Worm (Caenorhabditis elegans): ENCODE results near the gene degl-1.
A peak's percentile ranks its signal among the peaks of the same experiment; 100 is the strongest.

The degl-1 gene

ce11 chrIV:14795918-14796488 is 24.8 kb upstream of the degl-1 start, which contains the start of gene coq-3:
Gene coq-3, minus strand, starts transcription at chrIV:14796324.
- TF ChIP-seq hnd-1 (tag; optimal IDR thresholded peaks at IDR 0.05) (no peak), hmg-4 (GFP tag; optimal IDR thresholded peaks at IDR 0.05) (no peak), tbx-37 (GFP tag; conservative IDR thresholded peaks at IDR 0.05) (no peak), ama-1 (optimal IDR thresholded peaks at IDR 0.05) (no peak), pes-1 (GFP tag; IDR thresholded peaks at IDR 0.05) (no peak), scrt-1 (GFP tag; IDR thresholded peaks at IDR 0.05) (no peak), F13C5.2 (tag; optimal IDR thresholded peaks at IDR 0.05) (no peak), B0310.2 (tag; optimal IDR thresholded peaks at IDR 0.05) (no peak), aly-1 (tag; optimal IDR thresholded peaks at IDR 0.05) (no peak), sea-1 (GFP tag; conservative IDR thresholded peaks at IDR 0.05) (no peak), tra-4 (tag; optimal IDR thresholded peaks at IDR 0.05) (no peak)

ce11 chrIV:14793900-14794624 is 22.8 kb upstream of the degl-1 start:
- TF ChIP-seq hmg-4 (GFP tag; optimal IDR thresholded peaks at IDR 0.05) (peak; percentile 16), tbx-37 (GFP tag; conservative IDR thresholded peaks at IDR 0.05) (no peak)

ce11 chrIV:14792602-14793232 is 21.5 kb upstream of the degl-1 start, which contains the start of gene gdi-1:
Gene gdi-1, minus strand, starts transcription at chrIV:14792887.
- TF ChIP-seq ets-7 (tag; optimal IDR thresholded peaks at IDR 0.05) = no peak
- TF ChIP-seq ceh-13 (GFP tag; optimal IDR thresholded peaks at IDR 0.05) = no peak
- TF ChIP-seq hnd-1 (tag; optimal IDR thresholded peaks at IDR 0.05) = no peak
- no peak for TF ChIP-seq tbx-11 (GFP tag; IDR thresholded peaks at IDR 0.05)
- TF ChIP-seq sea-1 (GFP tag; conservative IDR thresholded peaks at IDR 0.05) = no peak
- no peak for TF ChIP-seq scrt-1 (GFP tag; IDR thresholded peaks at IDR 0.05)
- TF ChIP-seq hmbx-1 (tag; optimal IDR thresholded peaks at IDR 0.05) = no peak
- TF ChIP-seq ceh-36 (tag; optimal IDR thresholded peaks at IDR 0.05) = no peak
- TF ChIP-seq hmg-4 (GFP tag; optimal IDR thresholded peaks at IDR 0.05) = no peak
- TF ChIP-seq F13C5.2 (tag; optimal IDR thresholded peaks at IDR 0.05) = no peak
- no peak for TF ChIP-seq tbx-37 (GFP tag; conservative IDR thresholded peaks at IDR 0.05)
- no peak for TF ChIP-seq tra-4 (tag; optimal IDR thresholded peaks at IDR 0.05)
- no peak for TF ChIP-seq B0310.2 (tag; optimal IDR thresholded peaks at IDR 0.05)
- no peak for TF ChIP-seq flt-1 (GFP tag; IDR thresholded peaks at IDR 0.05)

- no peak for TF ChIP-seq hmbx-1 (tag; optimal IDR thresholded peaks at IDR 0.05)
- TF ChIP-seq ets-7 (tag; optimal IDR thresholded peaks at IDR 0.05) = no peak
- TF ChIP-seq flt-1 (GFP tag; IDR thresholded peaks at IDR 0.05) = no peak
- no peak for TF ChIP-seq F13C5.2 (tag; optimal IDR thresholded peaks at IDR 0.05)
Measured at ce11 chrIV:14790579-14790978, 19.4 kb upstream of the degl-1 start.

- TF ChIP-seq tra-4 (tag; optimal IDR thresholded peaks at IDR 0.05) (no peak), pes-1 (GFP tag; IDR thresholded peaks at IDR 0.05) (no peak), ceh-13 (GFP tag; optimal IDR thresholded peaks at IDR 0.05) (no peak)
Measured at ce11 chrIV:14786374-14787136, 15.3 kb upstream of the degl-1 start, which contains the start of gene melo-1. Gene melo-1, plus strand, starts transcription at chrIV:14787031.

- TF ChIP-seq ets-7 (tag; optimal IDR thresholded peaks at IDR 0.05) (no peak), ceh-13 (GFP tag; optimal IDR thresholded peaks at IDR 0.05) (no peak), tra-4 (tag; optimal IDR thresholded peaks at IDR 0.05) (no peak), tbx-37 (GFP tag; conservative IDR thresholded peaks at IDR 0.05) (no peak), aly-1 (tag; optimal IDR thresholded peaks at IDR 0.05) (no peak), ama-1 (optimal IDR thresholded peaks at IDR 0.05) (no peak), pes-1 (GFP tag; IDR thresholded peaks at IDR 0.05) (no peak), scrt-1 (GFP tag; IDR thresholded peaks at IDR 0.05) (no peak), ceh-36 (tag; optimal IDR thresholded peaks at IDR 0.05) (no peak), hmbx-1 (tag; optimal IDR thresholded peaks at IDR 0.05) (no peak), hmg-4 (GFP tag; optimal IDR thresholded peaks at IDR 0.05) (no peak), hnd-1 (tag; optimal IDR thresholded peaks at IDR 0.05) (no peak), F13C5.2 (tag; optimal IDR thresholded peaks at IDR 0.05) (no peak)
Measured at ce11 chrIV:14784481-14784880, 13.3 kb upstream of the degl-1 start, which contains the start of gene nlp-56. Gene nlp-56, minus strand, starts transcription at chrIV:14784737.

- no peak for TF ChIP-seq ama-1 (optimal IDR thresholded peaks at IDR 0.05)
- TF ChIP-seq sea-1 (GFP tag; conservative IDR thresholded peaks at IDR 0.05) = no peak
- TF ChIP-seq tbx-11 (GFP tag; IDR thresholded peaks at IDR 0.05) = no peak
- no peak for TF ChIP-seq tra-4 (tag; optimal IDR thresholded peaks at IDR 0.05)
- no peak for TF ChIP-seq flt-1 (GFP tag; IDR thresholded peaks at IDR 0.05)
Measured at ce11 chrIV:14782211-14782610, 11.0 kb upstream of the degl-1 start, which contains the start of gene Y57G11C.1130. Gene Y57G11C.1130, plus strand, starts transcription at chrIV:14782511.
